Worm (Caenorhabditis elegans) whole organism, L3 larva: Measurements from ENCODE around the gene F55A11.4.

ENCODE experiments used
- ZK546.5 ChIP-seq: sonication (generic microtip); optimal IDR thresholded peaks from 2 replicates; lab custom pipeline; 2017; ENCODE audit warnings: missing biosample characterization, missing genetic modification characterization
- aly-2 ChIP-seq: fragments of 150-350 bp; optimal IDR thresholded peaks from 2 replicates; lab custom pipeline; 2014; ENCODE audit warnings: missing biosample characterization, missing genetic modification characterization
- ceh-16 ChIP-seq: sonication (generic microtip); optimal IDR thresholded peaks from 2 replicates; lab custom pipeline; 2017; ENCODE audit warnings: missing biosample characterization, missing genetic modification characterization
- ceh-28 ChIP-seq: fragments of 150-350 bp; optimal IDR thresholded peaks from 2 replicates; lab custom pipeline; 2014; ENCODE audit warnings: missing biosample characterization, missing genetic modification reagents, missing genetic modification characterization
- daf-12 ChIP-seq: fragments of 150-350 bp; optimal IDR thresholded peaks from 2 replicates; lab custom pipeline; 2014; ENCODE audit warnings: missing biosample characterization, missing genetic modification reagents, missing genetic modification characterization
- egl-27 ChIP-seq: sonication (generic microtip); optimal IDR thresholded peaks from 4 replicates; lab custom pipeline; 2017; ENCODE audit warnings: missing biosample characterization, missing genetic modification reagents, missing genetic modification characterization
- elt-1 ChIP-seq: fragments of 150-350 bp; optimal IDR thresholded peaks from 2 replicates; lab custom pipeline; 2014; ENCODE audit warnings: missing biosample characterization, missing genetic modification characterization
- elt-2 ChIP-seq: sonication (generic microtip); optimal IDR thresholded peaks from 2 replicates; lab custom pipeline; 2016; ENCODE audit warnings: missing genetic modification reagents, mild to moderate bottlenecking, missing genetic modification characterization, missing compliant biosample characterization
- elt-3 ChIP-seq, 3 experiments: fragments of 150-350 bp in 1 of 3; sonication (generic microtip) in 2 of 3; optimal IDR thresholded peaks; 2 replicates in 2 of 3; 4 replicates in 1 of 3; lab custom pipeline; 2014 to 2017; ENCODE audit warnings: missing biosample characterization in 3 of 3, missing genetic modification characterization in 3 of 3
- eor-1 ChIP-seq, 2 experiments: fragments of 150-350 bp; optimal IDR thresholded peaks; 2 replicates each; lab custom pipeline; 2014 to 2018; ENCODE audit warnings: missing biosample characterization in 2 of 2, missing genetic modification characterization in 2 of 2
- fkh-10 ChIP-seq: sonication (generic microtip); optimal IDR thresholded peaks from 2 replicates; lab custom pipeline; 2017; ENCODE audit warnings: missing biosample characterization, missing genetic modification reagents, missing genetic modification characterization
- fkh-2 ChIP-seq: fragments of 150-350 bp; optimal IDR thresholded peaks from 2 replicates; lab custom pipeline; 2014; ENCODE audit warnings: missing biosample characterization, missing genetic modification reagents, missing genetic modification characterization
- fos-1 ChIP-seq: fragments of 150-350 bp; optimal IDR thresholded peaks from 2 replicates; lab custom pipeline; 2014; ENCODE audit warnings: missing biosample characterization, missing genetic modification characterization
- jun-1 ChIP-seq: fragments of 150-350 bp; optimal IDR thresholded peaks from 2 replicates; lab custom pipeline; 2014; ENCODE audit warnings: missing biosample characterization, missing genetic modification reagents, missing genetic modification characterization
- lin-15B ChIP-seq: fragments of 150-350 bp; optimal IDR thresholded peaks from 2 replicates; lab custom pipeline; 2014; ENCODE audit warnings: missing biosample characterization, missing genetic modification characterization
- lin-39 ChIP-seq: fragments of 150-350 bp; optimal IDR thresholded peaks from 2 replicates; lab custom pipeline; 2018; ENCODE audit warnings: missing biosample characterization, missing genetic modification reagents, missing genetic modification characterization
- mdl-1 ChIP-seq: fragments of 150-350 bp; optimal IDR thresholded peaks from 2 replicates; lab custom pipeline; 2014; ENCODE audit warnings: missing biosample characterization, missing genetic modification characterization
- mml-1 ChIP-seq: fragments of 150-350 bp; sonication (generic microtip); optimal IDR thresholded peaks from 3 replicates; lab custom pipeline; 2014; ENCODE audit warnings: missing biosample characterization, missing genetic modification characterization
- nfya-1 ChIP-seq: sonication (generic microtip); optimal IDR thresholded peaks from 2 replicates; lab custom pipeline; 2017; ENCODE audit warnings: missing genetic modification characterization, mild to moderate bottlenecking, missing compliant biosample characterization, antibody characterized with exemption, moderate library complexity; ENCODE audit not compliant: insufficient read depth
- nhr-12 ChIP-seq: fragments of 150-350 bp; optimal IDR thresholded peaks from 2 replicates; lab custom pipeline; 2014; ENCODE audit warnings: missing biosample characterization, missing genetic modification characterization
- nhr-23 ChIP-seq: fragments of 150-350 bp; optimal IDR thresholded peaks from 2 replicates; lab custom pipeline; 2014; ENCODE audit warnings: missing biosample characterization, missing genetic modification reagents, missing genetic modification characterization
- nhr-237 ChIP-seq: fragments of 150-350 bp; optimal IDR thresholded peaks from 2 replicates; lab custom pipeline; 2014; ENCODE audit warnings: missing biosample characterization, missing genetic modification characterization
- nhr-25 ChIP-seq: sonication (generic microtip); optimal IDR thresholded peaks from 2 replicates; lab custom pipeline; 2017; ENCODE audit warnings: missing biosample characterization, missing genetic modification characterization
- nhr-28 ChIP-seq: fragments of 150-350 bp; optimal IDR thresholded peaks from 2 replicates; lab custom pipeline; 2014; ENCODE audit warnings: missing biosample characterization, missing genetic modification characterization
- nhr-43 ChIP-seq: sonication (generic microtip); optimal IDR thresholded peaks from 2 replicates; lab custom pipeline; 2016; ENCODE audit warnings: mild to moderate bottlenecking, missing genetic modification characterization, missing compliant biosample characterization; ENCODE audit not compliant: poor library complexity, severe bottlenecking
- nhr-67 ChIP-seq: fragments of 150-350 bp; optimal IDR thresholded peaks from 2 replicates; lab custom pipeline; 2014; ENCODE audit warnings: missing biosample characterization, missing genetic modification characterization
- nhr-76 ChIP-seq: fragments of 150-350 bp; sonication (generic microtip); optimal IDR thresholded peaks from 5 replicates; lab custom pipeline; 2014; ENCODE audit warnings: missing biosample characterization, missing genetic modification characterization
- nhr-77 ChIP-seq: fragments of 150-350 bp; optimal IDR thresholded peaks from 2 replicates; lab custom pipeline; 2014; ENCODE audit warnings: missing biosample characterization, missing genetic modification characterization
- pha-4 ChIP-seq: fragments of 150-350 bp; optimal IDR thresholded peaks from 2 replicates; lab custom pipeline; 2014; ENCODE audit warnings: missing biosample characterization, missing genetic modification reagents, missing genetic modification characterization
- sea-2 ChIP-seq: fragments of 150-350 bp; sonication (generic microtip); optimal IDR thresholded peaks from 4 replicates; lab custom pipeline; 2014; ENCODE audit warnings: missing biosample characterization, missing genetic modification reagents, missing genetic modification characterization
- snpc-4 ChIP-seq: fragments of 150-350 bp; optimal IDR thresholded peaks from 2 replicates; lab custom pipeline; 2014; ENCODE audit warnings: missing biosample characterization, missing genetic modification characterization
- tbx-2 ChIP-seq: sonication (generic microtip); optimal IDR thresholded peaks from 2 replicates; lab custom pipeline; 2016; ENCODE audit warnings: mild to moderate bottlenecking, missing genetic modification characterization, missing compliant biosample characterization
- unc-62 ChIP-seq: fragments of 150-350 bp; sonication (generic microtip); optimal IDR thresholded peaks from 4 replicates; lab custom pipeline; 2014; ENCODE audit warnings: missing biosample characterization, missing genetic modification reagents, missing genetic modification characterization
- zag-1 ChIP-seq: fragments of 150-350 bp; optimal IDR thresholded peaks from 2 replicates; lab custom pipeline; 2014; ENCODE audit warnings: missing biosample characterization, missing genetic modification characterization

The F55A11.4 gene

DNA sequence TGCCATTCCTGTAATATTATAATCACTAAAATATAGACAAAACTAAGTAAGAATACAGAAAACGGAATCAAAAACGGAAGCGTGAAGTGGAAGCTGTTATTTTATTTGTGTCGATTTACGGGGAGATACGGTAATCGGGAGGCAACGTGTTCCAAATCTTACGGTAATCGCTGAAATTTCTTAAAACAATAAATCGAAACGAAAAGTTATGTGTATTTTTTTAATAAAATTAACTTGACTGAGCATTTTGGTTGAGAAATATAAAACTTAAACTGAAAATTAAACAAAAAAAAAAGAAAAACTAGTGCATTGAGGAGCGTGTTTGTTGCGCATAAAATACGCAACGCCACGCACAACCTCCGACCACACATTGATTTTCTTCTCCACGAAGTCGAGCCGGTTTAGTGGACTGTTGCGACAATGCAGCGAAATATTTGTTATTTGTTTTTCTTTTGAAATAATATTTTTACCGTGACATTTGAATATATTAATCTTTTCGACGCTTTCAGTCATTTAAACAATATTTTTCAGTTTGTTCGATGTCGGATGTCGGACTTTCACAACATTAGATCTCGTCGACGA is 5.8 kb upstream of the F55A11.4 start, which contains the start of the genes F55A11.1 and syx-5 (continued):
- TF ChIP-seq nhr-76 (tag; lab: Kevin White, UChicago) (no peak), nfya-1 (tag; lab: Kevin White, UChicago) (peak; percentile 94), fos-1 (tag; lab: Kevin White, UChicago) (no peak), zag-1 (tag; lab: Kevin White, UChicago) (no peak), ZK546.5 (tag; lab: Kevin White, UChicago) (no peak), sea-2 (GFP tag; lab: Kevin White, UChicago) (no peak), nhr-237 (no peak), egl-27 (tag; lab: Kevin White, UChicago) (no peak), nhr-77 (tag; lab: Kevin White, UChicago) (no peak), ceh-16 (tag; lab: Kevin White, UChicago) (no peak), daf-12 (tag; lab: Kevin White, UChicago) (no peak), lin-15B (tag; lab: Kevin White, UChicago) (peak; percentile 83), nhr-23 (tag; lab: Kevin White, UChicago) (peak; percentile 84), snpc-4 (tag; lab: Kevin White, UChicago) (peak; percentile 89), elt-1 (tag; lab: Kevin White, UChicago) (peak; percentile 36), nhr-12 (tag; lab: Kevin White, UChicago) (no peak), fkh-10 (GFP tag; lab: Kevin White, UChicago) (peak; percentile 86), fkh-2 (tag; lab: Kevin White, UChicago) (no peak), elt-3 (tag; optimal IDR thresholded peaks at IDR 0.05; lab: Kevin White, UChicago) (no peak), nhr-25 (tag; lab: Kevin White, UChicago) (peak; percentile 49), nhr-28 (tag; lab: Kevin White, UChicago) (no peak)
- TF ChIP-seq, all 47 proteins: peak for 22

DNA sequence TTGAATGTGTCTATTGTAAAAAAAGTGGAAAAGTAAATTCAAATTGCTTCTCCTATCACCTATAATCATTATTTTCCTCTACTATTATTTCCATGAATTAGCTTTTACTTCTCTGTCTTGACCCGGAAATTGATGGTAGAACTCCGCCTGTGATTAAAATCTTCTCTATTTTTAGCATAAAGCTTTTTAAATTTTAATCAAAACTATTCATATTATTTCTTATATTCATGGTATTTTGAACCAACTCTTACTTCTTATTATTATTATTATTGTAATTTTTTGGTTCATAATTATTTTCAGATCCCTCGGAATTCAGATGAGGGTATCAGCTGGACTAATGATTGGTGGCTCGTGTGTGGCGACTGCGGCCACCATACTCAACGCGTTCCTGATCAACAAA is 3.2 kb upstream of the F55A11.4 start, which contains the start of gene sel-11:
TSS of gene sel-11 (plus strand) at position 301 of the 400 bp plus-strand sequence.
- TF ChIP-seq daf-12 (tag; lab: Kevin White, UChicago) (no peak), fkh-2 (tag; lab: Kevin White, UChicago) (no peak), eor-1 (tag; optimal IDR thresholded peaks at IDR 0.05; lab: Kevin White, UChicago) (no peak), lin-39 (tag; lab: Kevin White, UChicago) (no peak), tbx-2 (tag; lab: Kevin White, UChicago) (no peak)

DNA sequence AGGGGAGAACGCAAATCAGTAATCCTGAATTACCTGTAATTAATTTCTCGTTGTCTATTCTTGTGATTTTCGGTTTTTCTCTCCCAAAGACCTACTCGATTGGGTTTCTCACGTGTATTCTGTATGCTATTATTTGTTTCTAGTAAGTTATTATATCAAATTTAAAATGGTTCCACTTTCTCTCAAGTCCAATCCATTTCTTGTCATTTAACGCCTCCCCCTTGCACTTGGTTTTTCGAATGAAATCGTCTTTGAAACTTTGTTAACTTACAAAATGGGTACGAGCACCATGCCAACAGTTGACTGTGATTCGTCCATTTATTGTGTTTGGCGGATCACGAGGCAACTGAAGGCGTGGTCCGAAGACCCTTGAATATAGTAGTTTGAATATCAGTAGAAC is 621 bp upstream of the F55A11.4 start:
- TF ChIP-seq nhr-12 (tag; lab: Kevin White, UChicago) (no peak), nhr-77 (tag; lab: Kevin White, UChicago) (no peak), fkh-2 (tag; lab: Kevin White, UChicago) (no peak), unc-62 (GFP tag; lab: Kevin White, UChicago) (no peak), nhr-67 (tag; lab: Kevin White, UChicago) (no peak), egl-27 (tag; lab: Kevin White, UChicago) (no peak), pha-4 (tag; lab: Kevin White, UChicago) (no peak), mdl-1 (no peak), nhr-43 (tag; lab: Kevin White, UChicago) (no peak), ceh-28 (tag; lab: Kevin White, UChicago) (no peak)
- TF ChIP-seq, all 47 proteins: peak for 0

DNA sequence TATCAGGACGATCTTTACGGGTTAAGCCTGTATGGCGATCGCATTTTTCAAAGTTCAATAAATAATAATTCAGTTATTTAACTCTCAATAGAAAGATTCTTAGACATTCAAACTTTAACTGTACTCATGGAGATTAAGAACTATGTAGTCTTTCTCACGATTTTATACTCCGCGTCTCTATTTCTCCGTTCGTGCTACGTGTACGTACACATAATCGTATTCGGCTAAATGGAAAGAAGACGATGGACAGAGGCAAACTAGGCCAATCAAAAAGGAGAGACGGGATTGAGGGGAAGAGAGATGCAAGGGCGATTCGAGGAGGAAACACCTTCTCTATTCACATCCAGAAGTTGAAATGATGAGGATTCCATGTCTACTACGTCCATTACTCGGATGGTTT is 3.2 kb downstream of the F55A11.4 start, which contains the start of gene bus-18:
TSS of gene bus-18 (plus strand) at position 301 of the 400 bp plus-strand sequence.
- TF ChIP-seq nhr-23 (tag; lab: Kevin White, UChicago) (peak; percentile 47), lin-39 (tag; lab: Kevin White, UChicago) (no peak), jun-1 (tag; lab: Kevin White, UChicago) (no peak)

DNA sequence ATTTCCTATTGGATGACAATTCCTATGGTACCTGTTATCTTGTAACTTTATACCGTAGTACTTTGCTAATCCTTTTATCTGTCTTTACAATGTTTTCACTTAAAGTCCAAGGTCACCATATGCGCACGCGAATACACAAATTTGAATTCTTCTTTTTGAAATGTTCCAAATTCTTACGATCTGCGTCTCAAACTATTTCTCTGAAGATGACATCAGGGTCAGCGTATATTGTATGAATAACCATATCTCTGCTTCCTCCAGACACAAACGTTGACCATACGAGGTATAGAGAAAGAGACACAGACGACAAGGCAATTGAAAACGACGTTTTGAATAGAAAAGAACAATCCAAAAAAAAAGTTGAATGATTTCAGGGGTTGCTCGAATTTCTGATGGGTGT is 3.7 kb downstream of the F55A11.4 start:
- TF ChIP-seq aly-2 (tag; lab: Kevin White, UChicago) (no peak), nhr-23 (tag; lab: Kevin White, UChicago) (peak; percentile 62), elt-2 (peak; percentile 8), mml-1 (tag; lab: Kevin White, UChicago) (no peak), nhr-25 (tag; lab: Kevin White, UChicago) (peak; percentile 44)
